Fruit fly (Drosophila melanogaster): ENCODE measurements around the gene CG43050.
A peak's percentile ranks its signal among the peaks of the same experiment; 100 is the strongest.

CG43050 gene

DNA sequence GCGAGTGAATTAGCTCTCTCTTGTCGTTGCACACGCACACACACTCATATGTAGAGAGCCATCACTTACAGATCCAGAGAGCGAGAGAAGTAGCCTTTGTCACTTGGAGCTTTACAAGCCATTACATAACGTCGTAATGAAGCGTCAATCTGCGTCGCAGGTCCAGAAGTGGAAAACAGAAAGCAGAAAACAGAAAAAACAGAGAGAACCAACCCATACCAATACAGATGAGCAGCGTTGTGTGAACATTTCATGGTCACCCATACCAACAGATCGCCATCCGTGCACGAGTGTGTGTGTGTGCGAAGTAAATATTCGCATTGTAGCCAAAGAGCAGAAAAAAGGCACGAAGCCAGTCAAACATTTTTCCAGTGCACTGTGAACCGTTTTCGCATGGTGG, 20.8 kb upstream of the CG43050 start (continued):
- no peak for TF ChIP-seq HmgZ (tag; optimal IDR thresholded peaks at IDR 0.05)
- TF ChIP-seq vnd (GFP tag; IDR thresholded peaks at IDR 0.05; ENCODE audit: partially characterized antibody): no peak
- peak; percentile 7 for TF ChIP-seq mirr (GFP tag; optimal IDR thresholded peaks at IDR 0.05)
- no peak for TF ChIP-seq CG10979 (tag; optimal IDR thresholded peaks at IDR 0.05)
- TF ChIP-seq sug (tag; optimal IDR thresholded peaks at IDR 0.05): peak; percentile 10
- TF ChIP-seq BEAF-32 (GFP tag; optimal IDR thresholded peaks at IDR 0.05): no peak
- no peak for TF ChIP-seq otp (GFP tag; IDR thresholded peaks at IDR 0.05)
- TF ChIP-seq CG12236 (GFP tag; optimal IDR thresholded peaks at IDR 0.05): no peak
- peak; percentile 60 for TF ChIP-seq CG12769 (tag; optimal IDR thresholded peaks at IDR 0.05)
- TF ChIP-seq Deaf1 (tag; optimal IDR thresholded peaks at IDR 0.05): peak; percentile 11
- TF ChIP-seq CG13624 (GFP tag; optimal IDR thresholded peaks at IDR 0.05): peak; percentile 38
- peak; percentile 43 to 65 for TF ChIP-seq Trl (optimal IDR thresholded peaks at IDR 0.05)
- no peak for TF ChIP-seq Trl (GFP tag; optimal IDR thresholded peaks at IDR 0.05)
- no peak for TF ChIP-seq hth (optimal IDR thresholded peaks at IDR 0.05)
- no peak for TF ChIP-seq fd64A (GFP tag; optimal IDR thresholded peaks at IDR 0.05)

DNA sequence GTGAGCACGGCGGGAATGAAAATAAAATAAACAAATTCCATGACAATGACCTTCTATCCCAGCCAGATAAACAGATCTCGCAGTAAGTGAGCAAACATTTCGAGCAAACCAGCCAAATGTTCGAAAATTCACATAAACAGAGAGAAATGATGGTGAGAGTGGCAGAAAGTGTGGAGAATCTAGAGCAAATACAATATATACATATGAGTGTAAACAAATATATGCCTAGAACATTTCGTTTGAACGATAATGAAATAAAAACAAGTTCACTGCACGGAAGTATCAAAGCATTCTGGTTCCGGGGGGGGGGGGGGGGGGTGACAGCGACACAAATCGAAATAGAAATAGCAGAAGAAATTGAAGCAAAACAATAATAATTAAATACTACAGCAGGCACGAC, 17.6 kb upstream of the CG43050 start:
- peak; percentile 22 for TF ChIP-seq gem (tag; optimal IDR thresholded peaks at IDR 0.05)
- TF ChIP-seq CG11696 (GFP tag; IDR thresholded peaks at IDR 0.05): no peak
- TF ChIP-seq CG9932 (GFP tag; IDR thresholded peaks at IDR 0.05): no peak
- TF ChIP-seq tx (GFP tag; optimal IDR thresholded peaks at IDR 0.05): no peak
- TF ChIP-seq schlank (tag; optimal IDR thresholded peaks at IDR 0.05): no peak
- TF ChIP-seq CG32767 (GFP tag; IDR thresholded peaks at IDR 0.05): no peak
- TF ChIP-seq CHES-1-like (GFP tag; optimal IDR thresholded peaks at IDR 0.05): no peak
- TF ChIP-seq yki (optimal IDR thresholded peaks at IDR 0.05): no peak
- TF ChIP-seq exex (tag; optimal IDR thresholded peaks at IDR 0.05): no peak
- TF ChIP-seq Meics (GFP tag; optimal IDR thresholded peaks at IDR 0.05): no peak
- no peak for TF ChIP-seq cwo (GFP tag; optimal IDR thresholded peaks at IDR 0.05)
- no peak for TF ChIP-seq Ravus (GFP tag; IDR thresholded peaks at IDR 0.05)
- no peak for TF ChIP-seq CG43689 (GFP tag; IDR thresholded peaks at IDR 0.05)
- no peak for TF ChIP-seq HmgZ (tag; optimal IDR thresholded peaks at IDR 0.05)
- TF ChIP-seq CG1647 (GFP tag; optimal IDR thresholded peaks at IDR 0.05): no peak
- no peak for TF ChIP-seq B-H2 (GFP tag; optimal IDR thresholded peaks at IDR 0.05)
- peak; percentile 1 for TF ChIP-seq CG2875 (GFP tag; optimal IDR thresholded peaks at IDR 0.05)
- TF ChIP-seq CG18619 (GFP tag; optimal IDR thresholded peaks at IDR 0.05): no peak
- TF ChIP-seq gcm (GFP tag; optimal IDR thresholded peaks at IDR 0.05): no peak
- TF ChIP-seq CG3995 (GFP tag; optimal IDR thresholded peaks at IDR 0.05): no peak
- TF ChIP-seq Oaz (GFP tag; IDR thresholded peaks at IDR 0.05): no peak
- no peak for TF ChIP-seq CG17612 (GFP tag; IDR thresholded peaks at IDR 0.05)
- TF ChIP-seq CG4617 (GFP tag; optimal IDR thresholded peaks at IDR 0.05; ENCODE audit: borderline replicate concordance): no peak
- TF ChIP-seq CG11504 (tag; optimal IDR thresholded peaks at IDR 0.05): no peak
- 0 out of 4 replicates have a peak, but pooled peaks have one; percentile 29 for TF ChIP-seq chinmo (GFP tag; IDR thresholded peaks at IDR 0.05; ENCODE audit: partially characterized antibody)
- TF ChIP-seq psq (GFP tag; optimal IDR thresholded peaks at IDR 0.05): no peak
- TF ChIP-seq CG34422 (GFP tag; IDR thresholded peaks at IDR 0.05): no peak
- no peak for TF ChIP-seq Ets65A (GFP tag)
- no peak for TF ChIP-seq z (GFP tag; IDR thresholded peaks at IDR 0.05)
- TF ChIP-seq tap (tag; optimal IDR thresholded peaks at IDR 0.05): no peak
- no peak for TF ChIP-seq MTF-1 (GFP tag; optimal IDR thresholded peaks at IDR 0.05; ENCODE audit: borderline replicate concordance)
- TF ChIP-seq hb (GFP tag; IDR thresholded peaks at IDR 0.05; ENCODE audit: partially characterized antibody): no peak
- TF ChIP-seq Dfd (GFP tag; optimal IDR thresholded peaks at IDR 0.05): no peak
- no peak for TF ChIP-seq E2f2 (GFP tag; IDR thresholded peaks at IDR 0.05)
- TF ChIP-seq CG17361 (GFP tag; IDR thresholded peaks at IDR 0.05): no peak
- no peak for TF ChIP-seq prd (optimal IDR thresholded peaks at IDR 0.05)
- no peak for TF ChIP-seq prd (GFP tag; IDR thresholded peaks at IDR 0.05)
- TF ChIP-seq dan (GFP tag; IDR thresholded peaks at IDR 0.05): no peak
- no peak for TF ChIP-seq Sry-δ (GFP tag; optimal IDR thresholded peaks at IDR 0.05)

Data from whole organism, embryonic.